Fruit fly (Drosophila melanogaster): ENCODE results near the gene tmod.

DNA sequence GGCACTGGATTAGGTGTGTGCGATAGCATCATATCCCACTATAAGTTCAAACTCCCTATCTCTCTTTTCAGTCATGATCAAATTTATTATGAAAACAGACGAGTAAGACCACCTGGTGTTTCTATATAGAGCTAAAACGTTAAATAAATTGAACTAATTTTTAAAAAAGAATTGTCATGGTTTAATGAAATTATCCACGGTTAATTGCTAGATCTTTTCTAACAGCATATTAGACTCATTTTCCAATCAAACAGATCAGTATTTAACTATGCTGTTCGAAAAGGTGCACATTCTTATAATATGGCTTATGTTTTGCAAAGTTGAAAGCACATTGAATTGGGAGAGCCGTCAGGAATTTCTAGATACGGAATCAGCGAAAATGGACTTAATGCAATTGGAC lies 71.5 kb downstream of the tmod start, which contains the start of gene PH4alphaNE3:
- TF ChIP-seq CG8478 (optimal IDR thresholded peaks at IDR 0.05), result no peak
- TF ChIP-seq CTCF (optimal IDR thresholded peaks at IDR 0.05), result no peak
